Fruit fly (Drosophila melanogaster): ENCODE results near the gene CG7730.

- TF ChIP-seq Myc (optimal IDR thresholded peaks at IDR 0.05) (peak; percentile 29), br (GFP tag; optimal IDR thresholded peaks at IDR 0.05) (no peak), Dfd (GFP tag; optimal IDR thresholded peaks at IDR 0.05) (no peak), dl (GFP tag; optimal IDR thresholded peaks at IDR 0.05; ENCODE audit: insufficient read depth in 1 of 2, partially characterized antibody in 2 of 2) (no peak), usp (GFP tag; optimal IDR thresholded peaks at IDR 0.05) (no peak), CG32264 (GFP tag; optimal IDR thresholded peaks at IDR 0.05) (no peak), h (GFP tag; optimal IDR thresholded peaks at IDR 0.05) (no peak), N (GFP tag; optimal IDR thresholded peaks at IDR 0.05) (no peak), jim (GFP tag; optimal IDR thresholded peaks at IDR 0.05) (no peak), CG9705 (GFP tag; optimal IDR thresholded peaks at IDR 0.05) (no peak)
Measured at dm6 chr3L:17035492-17035891, 8.2 kb downstream of the CG7730 start, which contains the start of gene beg.
